Fruit fly (Drosophila melanogaster): ENCODE measurements around the gene gammaTub23C.

- TF ChIP-seq Dll (optimal IDR thresholded peaks at IDR 0.05) = peak; percentile 46
- peak in 1 of 2 experiments; percentile 90 for TF ChIP-seq EcR (GFP tag; optimal IDR thresholded peaks at IDR 0.05)
- TF ChIP-seq CG8478 (optimal IDR thresholded peaks at IDR 0.05) = peak; percentile 6
- no peak for TF ChIP-seq pan (optimal IDR thresholded peaks at IDR 0.05)
- no peak for TF ChIP-seq usp (GFP tag; optimal IDR thresholded peaks at IDR 0.05)
Observed at dm6 chr2L:2955659-2956058, 17.0 kb upstream of the gammaTub23C start.
